Worm (Caenorhabditis elegans): Measurements from ENCODE around the gene F28B4.4.

F28B4.4 gene

DNA sequence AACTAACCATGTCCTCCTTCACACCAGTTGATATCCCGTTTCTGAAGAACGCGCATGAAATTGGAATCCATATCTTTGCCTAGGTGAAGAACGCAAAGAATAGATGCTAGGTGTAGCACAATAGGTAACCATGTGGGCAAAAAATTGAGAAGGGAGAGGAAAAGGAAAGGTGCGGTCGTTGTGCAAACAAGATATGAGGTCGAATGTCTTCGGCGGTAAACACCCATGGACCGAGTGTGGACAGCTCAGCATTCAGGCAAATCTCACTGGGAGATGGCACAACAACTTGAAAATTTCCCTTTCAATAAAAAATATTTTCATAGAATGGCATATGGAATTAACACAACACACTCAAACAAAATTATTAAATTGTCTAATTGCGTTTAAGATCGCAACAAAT is at the start of gene F28B4.4:
TSS of gene F28B4.4 (minus strand) at position 101 of the 400 bp plus-strand sequence.
- TF ChIP-seq ceh-24 (tag; optimal IDR thresholded peaks at IDR 0.05) (no peak), T23F11.4 (GFP tag; optimal IDR thresholded peaks at IDR 0.05) (no peak), che-1 (tag; optimal IDR thresholded peaks at IDR 0.05) (no peak), ceh-9 (tag; optimal IDR thresholded peaks at IDR 0.05) (no peak), ceh-48 (tag; optimal IDR thresholded peaks at IDR 0.05) (no peak)

DNA sequence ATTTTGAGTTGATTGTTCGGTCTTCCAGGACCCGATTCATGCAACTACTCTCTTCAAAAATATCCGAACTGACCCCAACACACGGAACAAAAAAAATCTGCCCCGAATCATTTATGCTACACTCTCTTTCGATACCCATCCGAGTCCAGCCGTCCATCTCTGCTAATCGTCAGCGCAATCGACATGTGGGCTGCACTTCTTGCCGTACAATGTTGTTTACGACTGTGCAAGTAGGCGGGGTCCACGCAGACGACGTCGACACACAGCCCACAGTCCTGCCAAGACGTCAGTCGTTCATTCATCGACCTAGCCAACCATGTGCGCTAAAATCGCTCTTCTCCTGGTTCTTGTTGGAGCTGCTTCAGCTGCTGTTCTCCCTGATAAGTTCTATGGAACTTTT is 49.4 kb upstream of the F28B4.4 start, which contains the start of gene lbp-1:
TSS of gene lbp-1 (plus strand) at position 301 of the 400 bp plus-strand sequence.
- no peak for TF ChIP-seq syd-9 (tag; optimal IDR thresholded peaks at IDR 0.05)

- TF ChIP-seq pqm-1 (tag; optimal IDR thresholded peaks at IDR 0.05) (peak; percentile 39), elt-4 (tag; optimal IDR thresholded peaks at IDR 0.05) (no peak), fkh-10 (GFP tag; optimal IDR thresholded peaks at IDR 0.05) (no peak), unc-3 (GFP tag; conservative IDR thresholded peaks at IDR 0.05) (no peak), unc-3 (tag; optimal IDR thresholded peaks at IDR 0.05) (no peak), gmeb-2 (tag; optimal IDR thresholded peaks at IDR 0.05) (no peak), nfya-1 (tag; optimal IDR thresholded peaks at IDR 0.05) (no peak), unc-55 (GFP tag; optimal IDR thresholded peaks at IDR 0.05) (peak; percentile 53), fax-1 (tag; optimal IDR thresholded peaks at IDR 0.05) (no peak), elt-2 (tag; optimal IDR thresholded peaks at IDR 0.05) (peak; percentile 97), odd-2 (tag; optimal IDR thresholded peaks at IDR 0.05) (no peak)
Measured at ce11 chrX:3256784-3257493, 47.5 kb upstream of the F28B4.4 start, which contains the start of gene lbp-3. Gene lbp-3, plus strand, starts transcription at chrX:3257372.

ce11 chrX:3252500-3252899 is 43.1 kb upstream of the F28B4.4 start, which contains the start of gene tba-9:
Gene tba-9, plus strand, starts transcription at chrX:3252800.
- TF ChIP-seq ztf-16 (tag; optimal IDR thresholded peaks at IDR 0.05) = no peak
- no peak for TF ChIP-seq pag-3 (tag; optimal IDR thresholded peaks at IDR 0.05; ENCODE audit: borderline replicate concordance)
- TF ChIP-seq dve-1 (tag; optimal IDR thresholded peaks at IDR 0.05) = no peak
- TF ChIP-seq eyg-1 (tag; optimal IDR thresholded peaks at IDR 0.05) = no peak
- TF ChIP-seq ahr-1 (tag; optimal IDR thresholded peaks at IDR 0.05) = no peak
- TF ChIP-seq dmd-4 (tag; optimal IDR thresholded peaks at IDR 0.05; ENCODE audit: borderline replicate concordance) = no peak
- TF ChIP-seq ceh-6 (GFP tag; optimal IDR thresholded peaks at IDR 0.05) = no peak
- TF ChIP-seq pax-1 (tag; optimal IDR thresholded peaks at IDR 0.05) = no peak
- TF ChIP-seq ceh-22 (tag; optimal IDR thresholded peaks at IDR 0.05) = no peak
- no peak for TF ChIP-seq ceh-45 (GFP tag; IDR thresholded peaks at IDR 0.05)
- TF ChIP-seq hlh-8 (tag; optimal IDR thresholded peaks at IDR 0.05) = no peak
- TF ChIP-seq K02D7.2 (tag; optimal IDR thresholded peaks at IDR 0.05) = no peak
- TF ChIP-seq pha-2 (tag; optimal IDR thresholded peaks at IDR 0.05) = no peak
- TF ChIP-seq hlh-15 (tag; optimal IDR thresholded peaks at IDR 0.05) = no peak
- TF ChIP-seq C38D4.7 (GFP tag; optimal IDR thresholded peaks at IDR 0.05) = no peak
- TF ChIP-seq fkh-6 (tag; optimal IDR thresholded peaks at IDR 0.05) = no peak
- TF ChIP-seq ceh-9 (tag; optimal IDR thresholded peaks at IDR 0.05) = no peak
- TF ChIP-seq ceh-30 (tag; optimal IDR thresholded peaks at IDR 0.05) = no peak

ce11 chrX:3250481-3251091 is 41.2 kb upstream of the F28B4.4 start, which contains the start of gene pqn-37:
Gene pqn-37, minus strand, starts transcription at chrX:3250531.
- TF ChIP-seq tbx-2 (tag; optimal IDR thresholded peaks at IDR 0.05) (no peak), ceh-22 (tag; optimal IDR thresholded peaks at IDR 0.05) (no peak), tbx-7 (tag; optimal IDR thresholded peaks at IDR 0.05) (no peak), ceh-14 (tag; optimal IDR thresholded peaks at IDR 0.05) (no peak), madf-2 (tag; optimal IDR thresholded peaks at IDR 0.05) (no peak), fax-1 (tag; optimal IDR thresholded peaks at IDR 0.05) (no peak), che-1 (tag; optimal IDR thresholded peaks at IDR 0.05) (no peak), hlh-13 (GFP tag; optimal IDR thresholded peaks at IDR 0.05) (no peak), unc-3 (GFP tag; conservative IDR thresholded peaks at IDR 0.05) (no peak), unc-3 (tag; optimal IDR thresholded peaks at IDR 0.05) (no peak), fkh-6 (tag; optimal IDR thresholded peaks at IDR 0.05) (no peak), unc-42 (tag; optimal IDR thresholded peaks at IDR 0.05) (no peak), npax-4 (tag; optimal IDR thresholded peaks at IDR 0.05) (no peak)

Data from whole organism, late embryonic.